Worm (Caenorhabditis elegans): ENCODE results near the gene C06A8.8.

DNA sequence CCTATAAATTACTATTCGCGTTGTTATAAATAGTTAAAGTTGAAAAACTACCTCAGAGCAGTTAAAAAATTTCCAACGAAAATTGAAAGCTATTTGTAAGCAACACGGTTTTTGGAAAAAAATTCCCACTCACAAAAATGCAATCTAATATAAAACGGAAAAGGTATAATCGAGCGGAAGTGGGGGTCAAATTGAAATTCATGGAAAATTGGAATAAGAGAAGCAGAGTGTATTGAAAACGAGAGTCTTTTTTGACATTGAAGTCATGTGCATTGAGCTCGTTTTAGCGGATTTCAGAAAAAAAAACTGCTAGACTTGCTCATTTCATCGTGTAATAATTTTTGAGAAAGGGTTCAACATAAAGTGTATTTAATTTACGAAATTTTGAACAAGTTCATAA lies 1.6 kb downstream of the C06A8.8 start:
- TF ChIP-seq nhr-12 (tag; optimal IDR thresholded peaks at IDR 0.05) (no peak), aly-2 (tag; optimal IDR thresholded peaks at IDR 0.05) (no peak), unc-62 (GFP tag; optimal IDR thresholded peaks at IDR 0.05) (no peak), elt-3 (tag; optimal IDR thresholded peaks at IDR 0.05) (no peak), ceh-82 (tag; optimal IDR thresholded peaks at IDR 0.05) (no peak), nfya-1 (tag; optimal IDR thresholded peaks at IDR 0.05; ENCODE audit: insufficient read depth) (no peak), nhr-76 (tag; optimal IDR thresholded peaks at IDR 0.05) (no peak), daf-12 (tag; optimal IDR thresholded peaks at IDR 0.05) (no peak), pha-4 (tag; optimal IDR thresholded peaks at IDR 0.05) (no peak), skn-1 (tag; optimal IDR thresholded peaks at IDR 0.05) (no peak), nhr-28 (tag; optimal IDR thresholded peaks at IDR 0.05) (no peak), jun-1 (tag; optimal IDR thresholded peaks at IDR 0.05) (no peak), zag-1 (tag; optimal IDR thresholded peaks at IDR 0.05) (no peak), tbx-2 (tag; optimal IDR thresholded peaks at IDR 0.05) (no peak)

Measured in whole organism, L3 larva.